Worm (Caenorhabditis elegans): ENCODE data around the gene B0563.10.

- TF ChIP-seq ama-1 (optimal IDR thresholded peaks at IDR 0.05): no peak
- TF ChIP-seq pes-1 (GFP tag; IDR thresholded peaks at IDR 0.05): no peak
- TF ChIP-seq hmg-4 (GFP tag; optimal IDR thresholded peaks at IDR 0.05): no peak
- TF ChIP-seq hnd-1 (tag; optimal IDR thresholded peaks at IDR 0.05): no peak
- TF ChIP-seq scrt-1 (GFP tag; IDR thresholded peaks at IDR 0.05): no peak
- TF ChIP-seq tra-4 (tag; optimal IDR thresholded peaks at IDR 0.05): no peak
- TF ChIP-seq F13C5.2 (tag; optimal IDR thresholded peaks at IDR 0.05): no peak
- no peak for TF ChIP-seq tbx-11 (GFP tag; IDR thresholded peaks at IDR 0.05)
- no peak for TF ChIP-seq flt-1 (GFP tag; IDR thresholded peaks at IDR 0.05)
- no peak for TF ChIP-seq hmbx-1 (tag; optimal IDR thresholded peaks at IDR 0.05)
These were observed 5.7 kb downstream of the B0563.10 start for ce11 chrX:9161253-9161904.
